Worm (Caenorhabditis elegans) whole organism, L2 larva: ENCODE data around the gene pek-1.

Experiments
- blmp-1 ChIP-seq: sonication (generic microtip); optimal IDR thresholded peaks from 2 replicates; lab custom pipeline; 2017; ENCODE audit warnings: missing genetic modification characterization, mild to moderate bottlenecking, missing compliant biosample characterization, antibody characterized with exemption, moderate library complexity; ENCODE audit not compliant: insufficient read depth
- ceh-82 ChIP-seq: fragments of 150-350 bp; optimal IDR thresholded peaks from 2 replicates; lab custom pipeline; 2014; ENCODE audit warnings: missing biosample characterization, missing genetic modification characterization
- mab-5 ChIP-seq: fragments of 150-350 bp; optimal IDR thresholded peaks from 2 replicates; lab custom pipeline; 2014; ENCODE audit warnings: missing biosample characterization, missing genetic modification characterization
- nhr-237 ChIP-seq: fragments of 150-350 bp; optimal IDR thresholded peaks from 2 replicates; lab custom pipeline; 2014; ENCODE audit warnings: missing biosample characterization, missing genetic modification characterization
- nhr-6 ChIP-seq: fragments of 150-350 bp; optimal IDR thresholded peaks from 2 replicates; lab custom pipeline; 2014; ENCODE audit warnings: missing biosample characterization, missing genetic modification characterization
- nhr-77 ChIP-seq: fragments of 150-350 bp; optimal IDR thresholded peaks from 2 replicates; lab custom pipeline; 2014; ENCODE audit warnings: missing biosample characterization, missing genetic modification characterization
- snpc-4 ChIP-seq: fragments of 150-350 bp; optimal IDR thresholded peaks from 2 replicates; lab custom pipeline; 2014; ENCODE audit warnings: missing biosample characterization, missing genetic modification characterization
- unc-55 ChIP-seq: fragments of 150-350 bp; sonication (generic microtip); optimal IDR thresholded peaks from 3 replicates; lab custom pipeline; 2014; ENCODE audit warnings: missing biosample characterization, missing genetic modification reagents, missing genetic modification characterization
- ztf-11 ChIP-seq: sonication (generic microtip); optimal IDR thresholded peaks from 2 replicates; lab custom pipeline; 2017; ENCODE audit warnings: missing biosample characterization, missing genetic modification characterization

- TF ChIP-seq mab-5 (no peak), snpc-4 (tag; lab: Kevin White, UChicago) (no peak), nhr-237 (tag; lab: Kevin White, UChicago) (no peak), nhr-77 (tag; lab: Kevin White, UChicago) (no peak), unc-55 (GFP tag; lab: Kevin White, UChicago) (no peak), ceh-82 (tag; lab: Kevin White, UChicago) (no peak), nhr-6 (no peak), blmp-1 (tag; lab: Kevin White, UChicago) (no peak), ztf-11 (no peak)
Measured at ce11 chrX:11437716-11438115, 23.0 kb upstream of the pek-1 start.
